Worm (Caenorhabditis elegans) whole organism, early embryonic: ENCODE results near the gene C49A9.2.

Experiments used
- F13C5.2 ChIP-seq: sonication (generic microtip); optimal IDR thresholded peaks from 2 replicates; lab custom pipeline; 2017; ENCODE audit warnings: mild to moderate bottlenecking, missing genetic modification characterization, inconsistent platforms, missing compliant biosample characterization
- aly-1 ChIP-seq: sonication (generic microtip); optimal IDR thresholded peaks from 2 replicates; lab custom pipeline; 2016; ENCODE audit warnings: missing genetic modification characterization, missing compliant biosample characterization
- ama-1 ChIP-seq: fragments of 150-350 bp; optimal IDR thresholded peaks from 2 replicates; lab custom pipeline; 2014
- ceh-13 ChIP-seq: fragments of 200-800 bp; sonication (Bioruptor generic); optimal IDR thresholded peaks from 2 replicates; lab custom pipeline; 2018; ENCODE audit warnings: mild to moderate bottlenecking, missing genetic modification characterization, missing compliant biosample characterization
- ceh-36 ChIP-seq: sonication (generic microtip); optimal IDR thresholded peaks from 2 replicates; lab custom pipeline; 2016; ENCODE audit warnings: missing genetic modification characterization, inconsistent platforms, missing compliant biosample characterization
- ets-7 ChIP-seq: sonication (generic microtip); optimal IDR thresholded peaks from 2 replicates; lab custom pipeline; 2016; ENCODE audit warnings: missing genotype, missing genetic modification characterization, missing compliant biosample characterization
- flt-1 ChIP-seq: fragments of 200-800 bp; sonication (Bioruptor generic); IDR thresholded peaks from 2 replicates; pipeline ENCODE4 v1.3.6; 2022; ENCODE audit warnings: missing genetic modification characterization, missing compliant biosample characterization
- hmbx-1 ChIP-seq: sonication (generic microtip); optimal IDR thresholded peaks from 2 replicates; lab custom pipeline; 2016; ENCODE audit warnings: mild to moderate bottlenecking, missing genetic modification characterization, missing compliant biosample characterization
- hmg-4 ChIP-seq: fragments of 200-800 bp; sonication (Bioruptor generic); optimal IDR thresholded peaks from 2 replicates; lab custom pipeline; 2018; ENCODE audit warnings: mild to moderate bottlenecking, missing genetic modification characterization, missing compliant biosample characterization
- hnd-1 ChIP-seq: sonication (generic microtip); optimal IDR thresholded peaks from 2 replicates; lab custom pipeline; 2016; ENCODE audit warnings: missing genetic modification characterization, missing compliant biosample characterization
- pes-1 ChIP-seq: fragments of 200-800 bp; sonication (Bioruptor generic); IDR thresholded peaks from 2 replicates; pipeline ENCODE4 v1.3.6; 2022; ENCODE audit warnings: missing genetic modification reagents, missing genetic modification characterization, missing compliant biosample characterization
- scrt-1 ChIP-seq: fragments of 200-800 bp; sonication (Bioruptor generic); IDR thresholded peaks from 2 replicates; pipeline ENCODE4 v1.3.6; 2022; ENCODE audit warnings: missing genetic modification characterization, missing compliant biosample characterization
- sea-1 ChIP-seq: fragments of 200-800 bp; sonication (Bioruptor generic); conservative IDR thresholded peaks from 2 replicates; pipeline ENCODE4 v1.3.6; 2022; ENCODE audit warnings: missing genetic modification characterization, missing compliant biosample characterization
- tbx-11 ChIP-seq: fragments of 200-800 bp; sonication (Bioruptor generic); IDR thresholded peaks from 2 replicates; pipeline ENCODE4 v1.3.6; 2022; ENCODE audit warnings: missing genetic modification characterization, missing compliant biosample characterization
- tbx-37 ChIP-seq: fragments of 200-800 bp; sonication (Bioruptor generic); conservative IDR thresholded peaks from 2 replicates; pipeline ENCODE4 v1.3.6; 2022; ENCODE audit warnings: missing genetic modification reagents, missing genetic modification characterization, missing compliant biosample characterization
- tra-4 ChIP-seq: sonication (generic microtip); optimal IDR thresholded peaks from 2 replicates; lab custom pipeline; 2017; ENCODE audit warnings: missing genetic modification characterization, missing compliant biosample characterization

Gene C49A9.2

ce11 chrIV:6275671-6276209 lies 50.5 kb downstream of the C49A9.2 start, which contains the start of the genes aat-4 and T13A10.1:
TSS of gene aat-4 (minus strand) at chrIV:6275721.
TSS of gene T13A10.1 (plus strand) at chrIV:6276081.
- no peak for TF ChIP-seq ets-7 (tag; lab: Kevin White, UChicago)
- no peak for TF ChIP-seq hnd-1 (tag; lab: Kevin White, UChicago)
- TF ChIP-seq ceh-13 (GFP tag; lab: Kevin White, UChicago), result no peak
- no peak for TF ChIP-seq hmbx-1 (tag; lab: Kevin White, UChicago)
- no peak for TF ChIP-seq aly-1 (tag; lab: Kevin White, UChicago)
- TF ChIP-seq tra-4 (tag; lab: Kevin White, UChicago), result no peak
- no peak for TF ChIP-seq hmg-4 (GFP tag; lab: Kevin White, UChicago)
- TF ChIP-seq F13C5.2 (tag; lab: Kevin White, UChicago), result no peak
- TF ChIP-seq ceh-36, result no peak
- no peak for TF ChIP-seq tbx-11
- no peak for TF ChIP-seq scrt-1 (GFP tag; lab: Robert Waterston, UW)
- TF ChIP-seq tbx-37, result no peak
- TF ChIP-seq sea-1, result no peak
- no peak for TF ChIP-seq flt-1
- no peak for TF ChIP-seq ama-1
- no peak for TF ChIP-seq pes-1 (GFP tag; lab: Robert Waterston, UW)
